Worm (Caenorhabditis elegans): ENCODE measurements around the gene Y73C8C.10.

Y73C8C.10 gene

DNA sequence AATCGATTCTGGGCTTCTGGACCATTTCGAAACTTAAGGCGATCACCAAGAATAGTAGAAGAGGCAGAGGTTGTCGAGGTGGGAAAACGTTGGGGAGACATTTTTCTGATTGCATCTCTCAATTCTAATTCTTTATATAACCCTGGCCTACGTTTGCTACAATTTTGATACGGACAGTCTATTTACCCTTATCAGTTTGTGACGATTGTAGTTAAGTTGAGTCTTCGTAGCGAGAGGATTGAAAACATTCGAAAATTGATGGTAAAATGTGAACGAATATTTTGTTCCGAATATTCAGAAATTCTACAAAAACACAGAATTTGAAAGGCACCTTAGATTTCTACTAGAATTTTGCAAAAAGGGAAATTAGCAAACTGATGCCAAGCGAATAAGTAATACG is at the start of gene Y73C8C.10:
Gene Y73C8C.10, minus strand, starts transcription at position 101 of the 400 bp plus-strand sequence.
- TF ChIP-seq lin-35 (GFP tag; optimal IDR thresholded peaks at IDR 0.05) (peak in 1 of 2 experiments; percentile 16), Y116A8C.19 (tag; optimal IDR thresholded peaks at IDR 0.05; ENCODE audit: borderline replicate concordance) (no peak), nhr-20 (tag; optimal IDR thresholded peaks at IDR 0.05) (peak; percentile 28)

DNA sequence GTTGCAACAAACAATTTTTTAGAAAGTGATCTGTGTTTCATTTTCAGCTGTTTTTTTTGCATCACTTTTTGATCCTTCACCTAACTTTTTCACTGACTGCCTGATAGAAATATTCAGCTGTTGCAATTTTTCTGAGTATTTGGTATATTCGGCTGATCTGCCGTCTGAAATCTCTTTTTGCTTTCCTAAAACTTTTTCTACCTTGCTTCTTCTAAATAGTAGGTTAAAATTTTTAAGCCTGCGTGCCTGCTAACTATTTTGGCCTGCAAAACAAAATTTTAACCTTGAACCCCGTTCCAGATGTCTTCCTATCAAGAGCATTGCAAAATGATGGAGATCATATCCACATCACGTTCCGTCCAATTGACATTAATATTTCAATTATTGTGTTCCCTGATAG is 48.6 kb upstream of the Y73C8C.10 start, which contains the start of gene srab-8:
Gene srab-8, plus strand, starts transcription at position 301 of the 400 bp plus-strand sequence.
- TF ChIP-seq hlh-4 (tag; optimal IDR thresholded peaks at IDR 0.05) (peak; percentile 90), nhr-237 (tag; optimal IDR thresholded peaks at IDR 0.05) (no peak)

DNA sequence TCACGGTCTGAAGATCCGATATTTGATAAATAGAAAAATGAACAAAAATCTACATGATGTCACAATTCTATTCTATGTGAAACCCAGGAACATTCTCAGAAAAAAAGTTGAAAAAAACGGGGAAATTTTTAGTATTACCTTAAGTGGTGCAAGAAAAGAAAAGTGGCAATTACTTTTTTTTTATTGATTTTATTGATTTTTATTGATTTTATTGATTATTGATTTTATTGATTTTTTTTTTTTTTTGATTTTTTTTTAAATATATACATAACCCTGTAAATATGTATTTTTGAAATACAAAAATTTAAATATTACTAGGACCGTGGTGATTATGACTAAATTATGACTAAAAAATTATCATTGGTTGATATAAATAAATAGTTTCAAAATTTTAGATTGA is 44.1 kb upstream of the Y73C8C.10 start:
- TF ChIP-seq swsn-7 (tag; optimal IDR thresholded peaks at IDR 0.05) (no peak), ceh-8 (GFP tag; optimal IDR thresholded peaks at IDR 0.05) (no peak), lin-15B (tag; optimal IDR thresholded peaks at IDR 0.05) (no peak), unc-86 (tag; optimal IDR thresholded peaks at IDR 0.05) (no peak), fkh-8 (tag; optimal IDR thresholded peaks at IDR 0.05) (no peak), tbx-2 (tag; optimal IDR thresholded peaks at IDR 0.05) (no peak), ama-1 (optimal IDR thresholded peaks at IDR 0.05) (no peak), vab-15 (tag; optimal IDR thresholded peaks at IDR 0.05) (no peak), mab-9 (GFP tag; IDR thresholded peaks at IDR 0.05) (no peak), egl-13 (tag; optimal IDR thresholded peaks at IDR 0.05) (no peak), ets-5 (GFP tag; IDR thresholded peaks at IDR 0.05) (no peak), nhr-11 (tag; optimal IDR thresholded peaks at IDR 0.05) (no peak), nhr-77 (tag; optimal IDR thresholded peaks at IDR 0.05) (no peak)

DNA sequence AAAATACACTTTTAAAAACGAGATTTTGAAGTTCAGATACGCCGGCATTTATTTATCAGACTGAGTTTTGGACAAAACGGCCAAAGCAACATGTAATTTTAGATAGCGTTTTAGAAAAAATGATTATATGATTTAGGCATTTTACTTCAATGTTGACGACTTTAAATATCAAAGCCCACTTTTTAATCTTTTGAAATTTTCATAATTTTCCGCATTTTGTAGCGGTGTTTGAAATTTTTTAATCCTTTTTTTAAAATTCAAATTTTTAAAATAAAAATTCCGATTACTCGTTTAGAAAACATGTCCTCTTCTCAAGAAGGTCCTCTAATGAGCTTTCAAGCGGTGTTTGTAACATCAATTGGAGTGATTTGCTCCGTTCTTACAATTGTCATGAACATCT is 42.3 kb upstream of the Y73C8C.10 start, which contains the start of gene srbc-6:
Gene srbc-6, plus strand, starts transcription at position 301 of the 400 bp plus-strand sequence.
- no peak for TF ChIP-seq alr-1 (tag; optimal IDR thresholded peaks at IDR 0.05; ENCODE audit: borderline replicate concordance)
- no peak for TF ChIP-seq isw-1 (GFP tag; IDR thresholded peaks at IDR 0.05)
- no peak for TF ChIP-seq nhr-20 (tag; optimal IDR thresholded peaks at IDR 0.05)
- no peak for TF ChIP-seq blmp-1 (tag; optimal IDR thresholded peaks at IDR 0.05)
- TF ChIP-seq nhr-76 (tag; optimal IDR thresholded peaks at IDR 0.05) = no peak
- no peak for TF ChIP-seq grh-1 (GFP tag; IDR thresholded peaks at IDR 0.05)
- TF ChIP-seq elt-2 (tag; optimal IDR thresholded peaks at IDR 0.05) = no peak
- TF ChIP-seq lin-35 (GFP tag; optimal IDR thresholded peaks at IDR 0.05) = no peak
- no peak for TF ChIP-seq fos-1 (tag; optimal IDR thresholded peaks at IDR 0.05)
- no peak for TF ChIP-seq lin-15B (tag; optimal IDR thresholded peaks at IDR 0.05)
- TF ChIP-seq ceh-63 (GFP tag; optimal IDR thresholded peaks at IDR 0.05) = no peak
- no peak for TF ChIP-seq swsn-7 (tag; optimal IDR thresholded peaks at IDR 0.05)
- TF ChIP-seq tlp-1 (tag; optimal IDR thresholded peaks at IDR 0.05) = no peak

DNA sequence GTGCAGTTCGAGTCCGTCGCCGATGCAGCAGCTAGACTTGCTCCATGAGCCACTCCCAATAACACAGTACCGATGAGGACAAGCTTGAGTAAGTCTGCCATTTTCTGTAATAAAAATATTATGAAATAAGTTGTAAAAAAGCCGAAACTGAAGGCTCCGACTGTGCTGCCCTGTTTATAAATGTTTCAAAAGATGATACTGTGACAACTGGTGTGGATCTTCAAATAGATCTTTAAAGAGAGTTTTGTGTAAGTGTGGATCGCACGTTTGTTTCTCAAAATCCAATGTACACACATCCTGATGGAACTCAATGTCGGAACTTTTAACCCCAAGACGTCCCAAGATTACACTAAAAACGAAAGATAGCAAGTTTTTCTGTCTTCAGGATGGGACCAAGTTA is 41.1 kb upstream of the Y73C8C.10 start, which contains the start of gene C36C5.15:
Gene C36C5.15, minus strand, starts transcription at position 101 of the 400 bp plus-strand sequence.
- no peak for TF ChIP-seq ceh-90 (tag; optimal IDR thresholded peaks at IDR 0.05)
- no peak for TF ChIP-seq ceh-88 (GFP tag; IDR thresholded peaks at IDR 0.05)
- no peak for TF ChIP-seq dpl-1 (GFP tag; optimal IDR thresholded peaks at IDR 0.05)
- no peak for TF ChIP-seq mef-2 (tag; optimal IDR thresholded peaks at IDR 0.05)
- TF ChIP-seq nhr-28 (tag; optimal IDR thresholded peaks at IDR 0.05) = no peak
- no peak for TF ChIP-seq tlp-1 (tag; optimal IDR thresholded peaks at IDR 0.05)
- TF ChIP-seq nhr-90 (tag; optimal IDR thresholded peaks at IDR 0.05; ENCODE audit: poor library complexity) = no peak
- TF ChIP-seq ces-1 (GFP tag; optimal IDR thresholded peaks at IDR 0.05) = no peak
- no peak for TF ChIP-seq mab-9 (GFP tag; IDR thresholded peaks at IDR 0.05)
- no peak for TF ChIP-seq C04F5.9 (tag; optimal IDR thresholded peaks at IDR 0.05)
- no peak for TF ChIP-seq nhr-76 (tag; optimal IDR thresholded peaks at IDR 0.05)
- TF ChIP-seq zip-4 (GFP tag; optimal IDR thresholded peaks at IDR 0.05) = no peak
- TF ChIP-seq hlh-4 (tag; optimal IDR thresholded peaks at IDR 0.05) = no peak
- no peak for TF ChIP-seq nhr-85 (tag)
- TF ChIP-seq irx-1 (tag; optimal IDR thresholded peaks at IDR 0.05) = no peak
- TF ChIP-seq ama-1 (optimal IDR thresholded peaks at IDR 0.05) = no peak
- TF ChIP-seq lin-13 (GFP tag; optimal IDR thresholded peaks at IDR 0.05) = no peak
- no peak for TF ChIP-seq unc-62 (GFP tag; optimal IDR thresholded peaks at IDR 0.05)
- no peak for TF ChIP-seq nhr-19 (GFP tag; conservative IDR thresholded peaks at IDR 0.05)
